Fruit fly (Drosophila melanogaster) whole organism, adult: Measurements from ENCODE around the gene CG14221.

Source experiments
- CG1620 ChIP-seq: fragments of 200-800 bp; sonication (Bioruptor generic); optimal IDR thresholded peaks from 2 replicates; lab custom pipeline; 2016; ENCODE audit warnings: missing biosample characterization, missing genetic modification characterization
- CG33017 ChIP-seq: fragments of 200-800 bp; sonication (Bioruptor generic); optimal IDR thresholded peaks from 2 replicates; lab custom pipeline; 2018; ENCODE audit warnings: missing biosample characterization, mild to moderate bottlenecking, missing genetic modification characterization, moderate library complexity

dm6 chrX:19640707-19641248 is 19.7 kb upstream of the CG14221 start:
- TF ChIP-seq CG33017 = no peak
- TF ChIP-seq CG1620 (GFP tag; lab: Kevin White, UChicago) = no peak
